Worm (Caenorhabditis elegans) whole organism, L1 larva: ENCODE results near the gene F46F2.5.

Source experiments
- ceh-90 ChIP-seq: sonication (generic microtip); optimal IDR thresholded peaks from 2 replicates; lab custom pipeline; 2016; ENCODE audit warnings: missing genetic modification characterization, missing compliant biosample characterization
- egl-13 ChIP-seq: sonication (generic microtip); optimal IDR thresholded peaks from 2 replicates; lab custom pipeline; 2016; ENCODE audit warnings: missing genotype, missing genetic modification reagents, missing genetic modification characterization, missing compliant biosample characterization
- fos-1 ChIP-seq: fragments of 150-350 bp; optimal IDR thresholded peaks from 2 replicates; lab custom pipeline; 2014; ENCODE audit warnings: missing biosample characterization, missing genetic modification characterization
- isw-1 ChIP-seq: fragments of 200-800 bp; sonication (Bioruptor generic); IDR thresholded peaks from 2 replicates; pipeline ENCODE4 v1.3.6; 2022; ENCODE audit warnings: missing genetic modification characterization, missing compliant biosample characterization
- lin-14 ChIP-seq: fragments of 200-800 bp; sonication (Bioruptor generic); optimal IDR thresholded peaks from 2 replicates; lab custom pipeline; 2018; ENCODE audit warnings: mild to moderate bottlenecking, missing genetic modification characterization, moderate library complexity, missing compliant biosample characterization
- nhr-47 ChIP-seq: sonication (generic microtip); optimal IDR thresholded peaks from 2 replicates; lab custom pipeline; 2016; ENCODE audit warnings: mild to moderate bottlenecking, missing genetic modification characterization, moderate library complexity, missing compliant biosample characterization
- nhr-77 ChIP-seq: fragments of 150-350 bp; optimal IDR thresholded peaks from 2 replicates; lab custom pipeline; 2014; ENCODE audit warnings: missing biosample characterization, missing genetic modification characterization
- nhr-90 ChIP-seq: sonication (generic microtip); optimal IDR thresholded peaks from 2 replicates; lab custom pipeline; 2016; ENCODE audit warnings: mild to moderate bottlenecking, missing genetic modification characterization, missing compliant biosample characterization; ENCODE audit not compliant: poor library complexity
- skn-1 ChIP-seq: fragments of 150-350 bp; optimal IDR thresholded peaks from 2 replicates; lab custom pipeline; 2014; ENCODE audit warnings: missing biosample characterization, missing genetic modification characterization
- unc-30 ChIP-seq: sonication (generic microtip); optimal IDR thresholded peaks from 2 replicates; lab custom pipeline; 2017; ENCODE audit warnings: missing biosample characterization, missing genetic modification characterization
- unc-62 ChIP-seq: fragments of 150-350 bp; optimal IDR thresholded peaks from 2 replicates; lab custom pipeline; 2014; ENCODE audit warnings: missing biosample characterization, missing genetic modification reagents, missing genetic modification characterization
- zag-1 ChIP-seq: fragments of 150-350 bp; optimal IDR thresholded peaks from 2 replicates; lab custom pipeline; 2014; ENCODE audit warnings: missing biosample characterization, missing genetic modification characterization
- ztf-11 ChIP-seq, 2 experiments: sonication (generic microtip); optimal IDR thresholded peaks; 2 replicates each; lab custom pipeline; 2016 to 2017; ENCODE audit warnings: missing genetic modification characterization in 2 of 2, missing biosample characterization in 1 of 2, missing compliant biosample characterization in 1 of 2
- ztf-4 ChIP-seq: fragments of 150-350 bp; optimal IDR thresholded peaks from 2 replicates; lab custom pipeline; 2014; ENCODE audit warnings: missing biosample characterization, missing genetic modification characterization

- TF ChIP-seq zag-1 (tag; lab: Kevin White, UChicago) (no peak), nhr-90 (tag; lab: Kevin White, UChicago) (no peak), ztf-11 (tag; optimal IDR thresholded peaks at IDR 0.05; lab: Kevin White, UChicago) (no peak), ceh-90 (tag; lab: Kevin White, UChicago) (no peak), skn-1 (tag; lab: Kevin White, UChicago) (no peak), egl-13 (tag; lab: Kevin White, UChicago) (no peak), nhr-77 (no peak), isw-1 (GFP tag; lab: Robert Waterston, UW) (no peak), lin-14 (GFP tag; lab: Kevin White, UChicago) (no peak), unc-30 (tag; lab: Kevin White, UChicago) (no peak), nhr-47 (tag; lab: Kevin White, UChicago) (no peak), ztf-4 (tag; lab: Kevin White, UChicago) (no peak), fos-1 (tag; lab: Kevin White, UChicago) (no peak), unc-62 (GFP tag; lab: Kevin White, UChicago) (no peak)
These were observed 54.6 kb downstream of the F46F2.5 start, which contains the start of gene glb-28 for ce11 chrX:15317146-15317545.
